Fruit fly (Drosophila melanogaster) whole organism, embryonic: ENCODE data around the gene cv-c.

Experiments used
- Asciz ChIP-seq: fragments of 200-800 bp; sonication (Bioruptor generic); optimal IDR thresholded peaks from 2 replicates; lab custom pipeline; 2017; ENCODE audit warnings: missing biosample characterization, mild to moderate bottlenecking, missing genetic modification characterization, missing genetic modification reagents
- B-H1 ChIP-seq: fragments of 200-800 bp; sonication (Bioruptor generic); IDR thresholded peaks from 3 replicates; pipeline ENCODE4 v1.3.6; 2022; ENCODE audit warnings: missing biosample characterization, missing genetic modification characterization
- Bdp1 ChIP-seq: fragments of 200-800 bp; sonication (Bioruptor generic); optimal IDR thresholded peaks from 3 replicates; lab custom pipeline; 2016; ENCODE audit warnings: missing biosample characterization, missing genetic modification characterization
- CG10366 ChIP-seq: fragments of 200-800 bp; sonication (Bioruptor generic); IDR thresholded peaks from 2 replicates; pipeline ENCODE4 v1.3.6; 2022; ENCODE audit warnings: missing biosample characterization, missing genetic modification characterization
- CG11504 ChIP-seq: fragments of 200-800 bp; sonication (Bioruptor generic); optimal IDR thresholded peaks from 3 replicates; lab custom pipeline; 2019; ENCODE audit warnings: missing biosample characterization, mild to moderate bottlenecking, missing genetic modification characterization, moderate library complexity
- CG12299 ChIP-seq: fragments of 200-800 bp; sonication (Bioruptor generic); optimal IDR thresholded peaks from 2 replicates; lab custom pipeline; 2018; ENCODE audit warnings: missing biosample characterization, mild to moderate bottlenecking, missing genetic modification characterization
- CG14860 ChIP-seq: fragments of 200-800 bp; sonication (Bioruptor generic); IDR thresholded peaks from 3 replicates; pipeline ENCODE4 v1.3.6; 2022; ENCODE audit warnings: missing biosample characterization, missing genetic modification characterization; ENCODE audit not compliant: partially characterized antibody
- CG15269 ChIP-seq: fragments of 200-800 bp; sonication (Bioruptor generic); optimal IDR thresholded peaks from 2 replicates; lab custom pipeline; 2018; ENCODE audit warnings: missing biosample characterization, mild to moderate bottlenecking, missing genetic modification characterization, moderate library complexity
- CG1602 ChIP-seq: fragments of 200-800 bp; sonication (Bioruptor generic); optimal IDR thresholded peaks from 3 replicates; lab custom pipeline; 2016; ENCODE audit warnings: missing biosample characterization, missing genetic modification characterization
- CG1603 ChIP-seq: fragments of 200-800 bp; sonication (Bioruptor generic); optimal IDR thresholded peaks from 2 replicates; lab custom pipeline; 2019; ENCODE audit warnings: missing biosample characterization, mild to moderate bottlenecking, missing genetic modification characterization, moderate library complexity
- CG1647 ChIP-seq: fragments of 200-800 bp; sonication (Bioruptor generic); optimal IDR thresholded peaks from 3 replicates; lab custom pipeline; 2016; ENCODE audit warnings: missing biosample characterization, missing genetic modification characterization
- CG16813 ChIP-seq: fragments of 200-800 bp; sonication (Bioruptor generic); IDR thresholded peaks from 3 replicates; pipeline ENCODE4 v1.3.6; 2022; ENCODE audit warnings: missing biosample characterization, missing genetic modification characterization; ENCODE audit not compliant: partially characterized antibody
- CG17829 ChIP-seq: fragments of 200-800 bp; optimal IDR thresholded peaks from 2 replicates; lab custom pipeline; 2019; ENCODE audit warnings: missing biosample characterization, mild to moderate bottlenecking, missing genetic modification characterization, moderate library complexity
- CG17912 ChIP-seq: fragments of 200-800 bp; sonication (Bioruptor generic); optimal IDR thresholded peaks from 2 replicates; lab custom pipeline; 2018; ENCODE audit warnings: missing biosample characterization, mild to moderate bottlenecking, missing genetic modification characterization
- CG1832 ChIP-seq: fragments of 200-800 bp; sonication (Bioruptor generic); optimal IDR thresholded peaks from 2 replicates; lab custom pipeline; 2017; ENCODE audit warnings: missing biosample characterization, mild to moderate bottlenecking, missing genetic modification characterization, inconsistent platforms
- CG18599 ChIP-seq: fragments of 200-800 bp; sonication (Bioruptor generic); optimal IDR thresholded peaks from 3 replicates; lab custom pipeline; 2017; ENCODE audit warnings: missing biosample characterization, missing genetic modification characterization, mild to moderate bottlenecking, moderate library complexity, missing genetic modification reagents
- CG32767 ChIP-seq: fragments of 200-800 bp; sonication (Bioruptor generic); IDR thresholded peaks from 2 replicates; pipeline ENCODE4 v1.3.6; 2022; ENCODE audit warnings: missing biosample characterization, missing genetic modification characterization
- CG3281 ChIP-seq: fragments of 200-800 bp; sonication (Bioruptor generic); optimal IDR thresholded peaks from 3 replicates; lab custom pipeline; 2017; ENCODE audit warnings: missing biosample characterization, mild to moderate bottlenecking, missing genetic modification characterization
- CG5245 ChIP-seq: fragments of 200-800 bp; sonication (Bioruptor generic); optimal IDR thresholded peaks from 3 replicates; lab custom pipeline; 2016; ENCODE audit warnings: missing biosample characterization, missing genetic modification characterization
- CG6254 ChIP-seq: fragments of 200-800 bp; sonication (Bioruptor generic); optimal IDR thresholded peaks from 3 replicates; lab custom pipeline; 2017; ENCODE audit warnings: mild to moderate bottlenecking, missing biosample characterization, missing genetic modification reagents, missing genetic modification characterization
- CG7372 ChIP-seq: fragments of 200-800 bp; sonication (Bioruptor generic); IDR thresholded peaks from 2 replicates; pipeline ENCODE4 v1.3.6; 2022; ENCODE audit warnings: missing biosample characterization, missing genetic modification characterization
- CG8281 ChIP-seq: fragments of 200-800 bp; sonication (Bioruptor generic); optimal IDR thresholded peaks from 2 replicates; lab custom pipeline; 2018; ENCODE audit warnings: missing biosample characterization, mild to moderate bottlenecking, missing genetic modification characterization, moderate library complexity
- Chrac-16 ChIP-seq: fragments of 200-800 bp; sonication (Bioruptor generic); optimal IDR thresholded peaks from 3 replicates; lab custom pipeline; 2016; ENCODE audit warnings: missing biosample characterization, missing genetic modification characterization
- D19B ChIP-seq: fragments of 200-800 bp; sonication (Bioruptor generic); optimal IDR thresholded peaks from 2 replicates; lab custom pipeline; 2017; ENCODE audit warnings: missing biosample characterization, mild to moderate bottlenecking, missing genetic modification characterization
- Dip2 ChIP-seq: fragments of 200-800 bp; sonication (Bioruptor generic); IDR thresholded peaks from 2 replicates; pipeline ENCODE4 v1.3.6; 2022; ENCODE audit warnings: missing biosample characterization, missing genetic modification characterization
- Dref ChIP-seq: fragments of 200-800 bp; sonication (Bioruptor generic); IDR thresholded peaks from 2 replicates; pipeline ENCODE4 v1.3.6; 2022; ENCODE audit warnings: missing biosample characterization, missing genetic modification characterization
- Drgx ChIP-seq: fragments of 200-800 bp; sonication (Bioruptor generic); IDR thresholded peaks from 2 replicates; pipeline ENCODE4 v1.3.6; 2022; ENCODE audit warnings: missing biosample characterization, missing genetic modification characterization
- Fer1 ChIP-seq: fragments of 200-800 bp; sonication (Bioruptor generic); optimal IDR thresholded peaks from 2 replicates; lab custom pipeline; 2017; ENCODE audit warnings: missing biosample characterization, mild to moderate bottlenecking, missing genetic modification characterization
- GATAe ChIP-seq: fragments of 200-800 bp; sonication (Bioruptor generic); conservative IDR thresholded peaks from 2 replicates; pipeline ENCODE4 v1.3.6; 2022; ENCODE audit warnings: missing biosample characterization, missing genetic modification characterization
- Kr ChIP-seq: fragments of 200-800 bp; sonication (Bioruptor generic); optimal IDR thresholded peaks from 2 replicates; lab custom pipeline; 2017; ENCODE audit warnings: missing biosample characterization, mild to moderate bottlenecking, missing genetic modification characterization
- Lim3 ChIP-seq: fragments of 200-800 bp; sonication (Bioruptor generic); IDR thresholded peaks from 2 replicates; pipeline ENCODE4 v1.3.6; 2022; ENCODE audit warnings: missing biosample characterization, missing genetic modification characterization
- MESR4 ChIP-seq: fragments of 200-800 bp; sonication (Bioruptor generic); optimal IDR thresholded peaks from 2 replicates; lab custom pipeline; 2018; ENCODE audit warnings: missing biosample characterization, mild to moderate bottlenecking, missing genetic modification characterization, moderate library complexity
- Mrtf ChIP-seq: fragments of 200-800 bp; sonication (Bioruptor generic); IDR thresholded peaks from 3 replicates; pipeline ENCODE4 v1.3.6; 2022; ENCODE audit warnings: missing biosample characterization, missing genetic modification characterization
- NFAT ChIP-seq: fragments of 200-800 bp; sonication (Bioruptor generic); IDR thresholded peaks from 2 replicates; pipeline ENCODE4 v1.3.6; 2022; ENCODE audit warnings: missing biosample characterization, missing genetic modification characterization
- Oli ChIP-seq: fragments of 200-800 bp; sonication (Bioruptor generic); optimal IDR thresholded peaks from 2 replicates; lab custom pipeline; 2018; ENCODE audit warnings: missing biosample characterization, mild to moderate bottlenecking, missing genetic modification characterization, moderate library complexity
- ara ChIP-seq: fragments of 200-800 bp; sonication (Bioruptor generic); IDR thresholded peaks from 2 replicates; pipeline ENCODE4 v1.3.6; 2022; ENCODE audit warnings: missing biosample characterization, missing genetic modification characterization
- br ChIP-seq: fragments of >200 bp; optimal IDR thresholded peaks from 2 replicates; lab custom pipeline; 2017
- hkb ChIP-seq, 2 experiments: fragments of 200-800 bp in 1 of 2; fragments of >200 bp in 1 of 2; sonication (Bioruptor generic) in 1 of 2; IDR thresholded peaks in 1 of 2; optimal IDR thresholded peaks in 1 of 2; 2 replicates each; pipeline versions ENCODE4 v1.3.6 to Lab custom; 2017 to 2022; ENCODE audit warnings: missing biosample characterization in 1 of 2, missing genetic modification characterization in 1 of 2
- hth ChIP-seq: fragments of >200 bp; optimal IDR thresholded peaks from 2 replicates; lab custom pipeline; 2017; ENCODE audit warnings: inconsistent platforms
- jing ChIP-seq: fragments of 200-800 bp; sonication (Bioruptor generic); optimal IDR thresholded peaks from 2 replicates; lab custom pipeline; 2018; ENCODE audit warnings: missing biosample characterization, mild to moderate bottlenecking, missing genetic modification characterization
- knrl ChIP-seq: fragments of 200-800 bp; sonication (Bioruptor generic); IDR thresholded peaks from 3 replicates; pipeline ENCODE4 v1.3.6; 2022; ENCODE audit warnings: missing biosample characterization, missing genetic modification characterization; ENCODE audit not compliant: partially characterized antibody
- maf-S ChIP-seq: fragments of 200-800 bp; sonication (Bioruptor generic); optimal IDR thresholded peaks from 2 replicates; lab custom pipeline; 2016; ENCODE audit warnings: missing biosample characterization, missing genetic modification characterization
- mld ChIP-seq: fragments of 200-800 bp; sonication (Bioruptor generic); IDR thresholded peaks from 3 replicates; pipeline ENCODE4 v1.3.6; 2022; ENCODE audit warnings: missing biosample characterization, missing genetic modification characterization; ENCODE audit not compliant: partially characterized antibody
- prd ChIP-seq, 3 experiments: fragments of >200 bp in 2 of 3; fragments of 200-800 bp in 1 of 3; sonication (Bioruptor generic) in 1 of 3; optimal IDR thresholded peaks in 2 of 3; IDR thresholded peaks in 1 of 3; 2 replicates in 2 of 3; 3 replicates in 1 of 3; pipeline versions ENCODE4 v1.3.6 to Lab custom; 2017 to 2022; ENCODE audit warnings: missing biosample characterization in 1 of 3, missing genetic modification characterization in 1 of 3
- rib ChIP-seq: fragments of 200-800 bp; sonication (Bioruptor generic); IDR thresholded peaks from 2 replicates; pipeline ENCODE4 v1.3.6; 2022; ENCODE audit warnings: missing biosample characterization, missing genetic modification characterization
- row ChIP-seq: fragments of 200-800 bp; sonication (Bioruptor generic); IDR thresholded peaks from 3 replicates; pipeline ENCODE4 v1.3.6; 2022; ENCODE audit warnings: missing biosample characterization, missing genetic modification characterization
- unc-4 ChIP-seq: fragments of 200-800 bp; sonication (Bioruptor generic); IDR thresholded peaks from 2 replicates; pipeline ENCODE4 v1.3.6; 2022; ENCODE audit warnings: missing biosample characterization, missing genetic modification characterization; ENCODE audit not compliant: partially characterized antibody
- vfl ChIP-seq: fragments of 200-800 bp; sonication (Bioruptor generic); optimal IDR thresholded peaks from 2 replicates; lab custom pipeline; 2016; ENCODE audit warnings: missing biosample characterization, missing genetic modification characterization
- zfh2 ChIP-seq: fragments of 200-800 bp; sonication (Bioruptor generic); optimal IDR thresholded peaks from 2 replicates; lab custom pipeline; 2016; ENCODE audit warnings: missing biosample characterization, missing genetic modification characterization

Gene cv-c

dm6 chr3R:14382312-14383046 lies 99.0 kb downstream of the cv-c start (continued):
- TF ChIP-seq maf-S (GFP tag; lab: Kevin White, UChicago) = no peak
- no peak for TF ChIP-seq knrl (GFP tag; lab: Robert Waterston, UW)
- peak; percentile 61 for TF ChIP-seq CG6254 (GFP tag; lab: Kevin White, UChicago)
- no peak for TF ChIP-seq vfl
- no peak for TF ChIP-seq CG1647 (GFP tag; lab: Kevin White, UChicago)
- TF ChIP-seq Asciz (GFP tag; lab: Kevin White, UChicago) = peak; percentile 78
- no peak for TF ChIP-seq prd (optimal IDR thresholded peaks at IDR 0.05; lab: Kevin White, UChicago)
- peak; percentile 69 for TF ChIP-seq prd (GFP tag; IDR thresholded peaks at IDR 0.05; lab: Robert Waterston, UW)
- no peak; the same call in 1 of the 2 replicates for TF ChIP-seq CG32767
- TF ChIP-seq ara (GFP tag; lab: Robert Waterston, UW) = peak; percentile 67; the same call in 1 of the 2 replicates
- TF ChIP-seq CG11504 (tag; lab: Kevin White, UChicago) = peak; percentile 99
- peak; percentile 92 for TF ChIP-seq Fer1 (GFP tag; lab: Kevin White, UChicago)
- no peak for TF ChIP-seq B-H1 (GFP tag; lab: Robert Waterston, UW)
- TF ChIP-seq CG3281 (GFP tag; lab: Kevin White, UChicago) = peak; percentile 86
- TF ChIP-seq rib (GFP tag; lab: Robert Waterston, UW) = no peak
- no peak for TF ChIP-seq zfh2 (GFP tag; lab: Kevin White, UChicago)
- TF ChIP-seq CG12299 (tag; lab: Kevin White, UChicago) = peak; percentile 67
- TF ChIP-seq NFAT (GFP tag; lab: Robert Waterston, UW) = 0 out of 2 replicates have a peak, but pooled peaks have one; percentile 9
- peak; percentile 69 for TF ChIP-seq CG1602 (GFP tag; lab: Kevin White, UChicago)
- TF ChIP-seq Drgx = peak; percentile 76
- no peak for TF ChIP-seq unc-4 (GFP tag; lab: Robert Waterston, UW)
- TF ChIP-seq hkb (optimal IDR thresholded peaks at IDR 0.05; lab: Kevin White, UChicago) = no peak
- peak; percentile 81 for TF ChIP-seq hkb (GFP tag; IDR thresholded peaks at IDR 0.05; lab: Robert Waterston, UW)
- no peak for TF ChIP-seq Kr (GFP tag; lab: Kevin White, UChicago)
- TF ChIP-seq MESR4 (GFP tag; lab: Kevin White, UChicago) = no peak
- TF ChIP-seq Mrtf = 0 out of 3 replicates have a peak, but pooled peaks have one; percentile 38
- TF ChIP-seq CG8281 (tag; lab: Kevin White, UChicago) = peak; percentile 53
- no peak for TF ChIP-seq Dref (GFP tag; lab: Robert Waterston, UW)
- TF ChIP-seq Bdp1 (GFP tag; lab: Kevin White, UChicago) = peak; percentile 10
- peak; percentile 77 for TF ChIP-seq CG1832 (GFP tag; lab: Kevin White, UChicago)
- no peak for TF ChIP-seq mld
- TF ChIP-seq CG17829 (tag; lab: Kevin White, UChicago) = peak; percentile 87
- peak; percentile 75 for TF ChIP-seq row (GFP tag; lab: Robert Waterston, UW)
- peak; percentile 64 for TF ChIP-seq D19B (GFP tag; lab: Kevin White, UChicago)
- TF ChIP-seq br (lab: Kevin White, UChicago) = no peak
- no peak for TF ChIP-seq GATAe (GFP tag; lab: Robert Waterston, UW)
- no peak for TF ChIP-seq CG1603
- TF ChIP-seq CG7372 = peak; percentile 42; the same call in 1 of the 2 replicates
- TF ChIP-seq CG16813 (GFP tag; lab: Robert Waterston, UW) = no peak
- TF ChIP-seq CG14860 = no peak
- TF ChIP-seq CG17912 (GFP tag; lab: Kevin White, UChicago) = no peak
- peak; percentile 68 for TF ChIP-seq Chrac-16 (GFP tag; lab: Kevin White, UChicago)
- TF ChIP-seq Lim3 (GFP tag; lab: Robert Waterston, UW) = no peak
- peak; percentile 63 for TF ChIP-seq CG10366
- peak; percentile 92 for TF ChIP-seq CG18599
- TF ChIP-seq CG15269 (tag; lab: Kevin White, UChicago) = peak; percentile 86
- peak; percentile 83 for TF ChIP-seq Oli
- peak; percentile 26 for TF ChIP-seq jing (GFP tag; lab: Kevin White, UChicago)
- TF ChIP-seq CG5245 (GFP tag; lab: Kevin White, UChicago) = peak; percentile 21
- TF ChIP-seq Dip2 (GFP tag; lab: Robert Waterston, UW) = no peak
- no peak for TF ChIP-seq hth (lab: Kevin White, UChicago)
